Fruit fly (Drosophila melanogaster) whole organism, embryonic: ENCODE measurements around the gene SMC5.
A peak's percentile ranks its signal among the peaks of the same experiment; 100 is the strongest.

Source experiments
- Antp ChIP-seq: fragments of 200-800 bp; sonication (Bioruptor generic); optimal IDR thresholded peaks from 3 replicates; lab custom pipeline; 2016; ENCODE audit warnings: missing biosample characterization, missing genetic modification characterization
- Bgb ChIP-seq: fragments of 200-800 bp; sonication (Bioruptor generic); IDR thresholded peaks from 2 replicates; pipeline ENCODE4 v1.3.6; 2022; ENCODE audit warnings: missing biosample characterization, missing genetic modification characterization; ENCODE audit not compliant: partially characterized antibody
- C15 ChIP-seq: fragments of 200-800 bp; sonication (Bioruptor generic); IDR thresholded peaks from 3 replicates; pipeline ENCODE4 v1.3.6; 2022; ENCODE audit warnings: missing biosample characterization, missing genetic modification characterization
- CG10209 ChIP-seq: fragments of 200-800 bp; sonication (Bioruptor generic); optimal IDR thresholded peaks from 3 replicates; lab custom pipeline; 2017; ENCODE audit warnings: missing biosample characterization, mild to moderate bottlenecking, missing genetic modification characterization, missing genetic modification reagents
- CG10431 ChIP-seq: fragments of 200-800 bp; sonication (Bioruptor generic); optimal IDR thresholded peaks from 3 replicates; lab custom pipeline; 2018; ENCODE audit warnings: missing biosample characterization, mild to moderate bottlenecking, missing genetic modification characterization
- CG10959 ChIP-seq: fragments of 200-800 bp; sonication (Bioruptor generic); IDR thresholded peaks from 2 replicates; pipeline ENCODE4 v1.3.6; 2022; ENCODE audit warnings: missing biosample characterization, missing genetic modification characterization
- CG11456 ChIP-seq: fragments of 200-800 bp; sonication (Bioruptor generic); IDR thresholded peaks from 3 replicates; pipeline ENCODE4 v1.3.6; 2022; ENCODE audit warnings: missing biosample characterization, missing genetic modification characterization
- CG12236 ChIP-seq: fragments of 200-800 bp; sonication (Bioruptor generic); optimal IDR thresholded peaks from 2 replicates; lab custom pipeline; 2016; ENCODE audit warnings: missing biosample characterization, missing genetic modification characterization
- CG14965 ChIP-seq: fragments of 200-800 bp; sonication (Bioruptor generic); optimal IDR thresholded peaks from 2 replicates; lab custom pipeline; 2016; ENCODE audit warnings: missing biosample characterization, missing genetic modification characterization, borderline replicate concordance
- CG15073 ChIP-seq: fragments of 200-800 bp; sonication (Bioruptor generic); optimal IDR thresholded peaks from 2 replicates; lab custom pipeline; 2016; ENCODE audit warnings: missing biosample characterization, missing genetic modification characterization
- CG15514 ChIP-seq: fragments of 200-800 bp; sonication (Bioruptor generic); optimal IDR thresholded peaks from 3 replicates; lab custom pipeline; 2017; ENCODE audit warnings: missing biosample characterization, missing genetic modification characterization, mild to moderate bottlenecking, moderate library complexity, missing genetic modification reagents
- CG18476 ChIP-seq: fragments of 200-800 bp; sonication (Bioruptor generic); optimal IDR thresholded peaks from 2 replicates; lab custom pipeline; 2016; ENCODE audit warnings: missing biosample characterization, mild to moderate bottlenecking, missing genetic modification characterization
- CG2875 ChIP-seq: fragments of 200-800 bp; sonication (Bioruptor generic); optimal IDR thresholded peaks from 2 replicates; lab custom pipeline; 2017; ENCODE audit warnings: missing biosample characterization, mild to moderate bottlenecking, missing genetic modification characterization, missing genetic modification reagents
- CG3163 ChIP-seq: fragments of 200-800 bp; sonication (Bioruptor generic); optimal IDR thresholded peaks from 3 replicates; lab custom pipeline; 2016; ENCODE audit warnings: missing biosample characterization, missing genetic modification characterization
- CG32772 ChIP-seq: fragments of 200-800 bp; sonication (Bioruptor generic); IDR thresholded peaks from 2 replicates; pipeline ENCODE4 v1.3.6; 2022; ENCODE audit warnings: missing biosample characterization, missing genetic modification characterization
- CG34422 ChIP-seq: fragments of 200-800 bp; sonication (Bioruptor generic); IDR thresholded peaks from 3 replicates; pipeline ENCODE4 v1.3.6; 2022; ENCODE audit warnings: missing biosample characterization, missing genetic modification characterization
- CG5245 ChIP-seq: fragments of 200-800 bp; sonication (Bioruptor generic); optimal IDR thresholded peaks from 3 replicates; lab custom pipeline; 2016; ENCODE audit warnings: missing biosample characterization, missing genetic modification characterization
- CG7839 ChIP-seq: fragments of 200-800 bp; sonication (Bioruptor generic); optimal IDR thresholded peaks from 3 replicates; lab custom pipeline; 2018; ENCODE audit warnings: missing biosample characterization, mild to moderate bottlenecking, missing genetic modification characterization, moderate library complexity
- CG7963 ChIP-seq: fragments of 200-800 bp; sonication (Bioruptor generic); IDR thresholded peaks from 3 replicates; pipeline ENCODE4 v1.3.6; 2022; ENCODE audit warnings: missing biosample characterization, missing genetic modification characterization; ENCODE audit not compliant: partially characterized antibody
- CG9609 ChIP-seq: fragments of 200-800 bp; sonication (Bioruptor generic); optimal IDR thresholded peaks from 3 replicates; lab custom pipeline; 2016; ENCODE audit warnings: missing biosample characterization, missing genetic modification characterization
- Doc3 ChIP-seq: fragments of 200-800 bp; sonication (Bioruptor generic); IDR thresholded peaks from 3 replicates; pipeline ENCODE4 v1.3.6; 2022; ENCODE audit warnings: missing biosample characterization, missing genetic modification characterization; ENCODE audit not compliant: partially characterized antibody
- Dp ChIP-seq: fragments of 200-800 bp; sonication (Bioruptor generic); optimal IDR thresholded peaks from 2 replicates; lab custom pipeline; 2018; ENCODE audit warnings: missing biosample characterization, mild to moderate bottlenecking, missing genetic modification characterization, moderate library complexity
- Ets65A ChIP-seq: fragments of 200-800 bp; sonication (Bioruptor generic); peaks from one replicate; lab custom pipeline; 2016; ENCODE audit warnings: missing biosample characterization, missing genetic modification characterization
- Fer1 ChIP-seq: fragments of 200-800 bp; sonication (Bioruptor generic); optimal IDR thresholded peaks from 2 replicates; lab custom pipeline; 2017; ENCODE audit warnings: missing biosample characterization, mild to moderate bottlenecking, missing genetic modification characterization
- GATAe ChIP-seq: fragments of 200-800 bp; sonication (Bioruptor generic); conservative IDR thresholded peaks from 2 replicates; pipeline ENCODE4 v1.3.6; 2022; ENCODE audit warnings: missing biosample characterization, missing genetic modification characterization
- HHEX ChIP-seq: fragments of 200-800 bp; sonication (Bioruptor generic); optimal IDR thresholded peaks from 3 replicates; lab custom pipeline; 2017; ENCODE audit warnings: missing biosample characterization, mild to moderate bottlenecking, missing genetic modification characterization, missing genetic modification reagents
- Hr78 ChIP-seq, 2 experiments: fragments of 200-800 bp in 1 of 2; fragments of >200 bp in 1 of 2; sonication (Bioruptor generic) in 1 of 2; optimal IDR thresholded peaks; 2 replicates each; lab custom pipeline; 2017 to 2019; ENCODE audit warnings: missing biosample characterization in 2 of 2, missing genetic modification characterization in 2 of 2, mild to moderate bottlenecking in 1 of 2, moderate library complexity in 1 of 2
- NFAT ChIP-seq: fragments of 200-800 bp; sonication (Bioruptor generic); IDR thresholded peaks from 2 replicates; pipeline ENCODE4 v1.3.6; 2022; ENCODE audit warnings: missing biosample characterization, missing genetic modification characterization
- Neu2 ChIP-seq: fragments of 200-800 bp; sonication (Bioruptor generic); optimal IDR thresholded peaks from 3 replicates; lab custom pipeline; 2016; ENCODE audit warnings: missing biosample characterization, missing genetic modification characterization, borderline replicate concordance
- Nf-YB ChIP-seq: fragments of 200-800 bp; sonication (Bioruptor generic); optimal IDR thresholded peaks from 3 replicates; lab custom pipeline; 2019; ENCODE audit warnings: missing biosample characterization, mild to moderate bottlenecking, missing genetic modification characterization, moderate library complexity
- Ravus ChIP-seq: fragments of 200-800 bp; sonication (Bioruptor generic); IDR thresholded peaks from 2 replicates; pipeline ENCODE4 v1.3.6; 2022; ENCODE audit warnings: missing biosample characterization, missing genetic modification characterization
- TFAM ChIP-seq: fragments of 200-800 bp; sonication (Bioruptor generic); optimal IDR thresholded peaks from 2 replicates; lab custom pipeline; 2017; ENCODE audit warnings: missing biosample characterization, missing genetic modification characterization, inconsistent platforms
- br ChIP-seq: fragments of >200 bp; optimal IDR thresholded peaks from 2 replicates; lab custom pipeline; 2017
- bsh ChIP-seq, 2 experiments: fragments of 200-800 bp; sonication (Bioruptor generic); optimal IDR thresholded peaks; 2 replicates each; lab custom pipeline; 2017 to 2018; ENCODE audit warnings: mild to moderate bottlenecking in 2 of 2, missing biosample characterization in 2 of 2, missing genetic modification characterization in 2 of 2, moderate library complexity in 1 of 2
- cas ChIP-seq: fragments of 200-800 bp; sonication (Bioruptor generic); IDR thresholded peaks from 2 replicates; pipeline ENCODE4 v1.3.6; 2022; ENCODE audit warnings: missing biosample characterization, missing genetic modification characterization
- caup ChIP-seq: fragments of 200-800 bp; sonication (Bioruptor generic); optimal IDR thresholded peaks from 3 replicates; lab custom pipeline; 2017; ENCODE audit warnings: missing biosample characterization, mild to moderate bottlenecking, missing genetic modification characterization, moderate library complexity; ENCODE audit not compliant: severe bottlenecking
- crp ChIP-seq, 2 experiments: fragments of 200-800 bp; sonication (Bioruptor generic); optimal IDR thresholded peaks; 2 replicates in 1 of 2; 3 replicates in 1 of 2; lab custom pipeline; 2017; ENCODE audit warnings: missing biosample characterization in 2 of 2, missing genetic modification characterization in 2 of 2, mild to moderate bottlenecking in 1 of 2, moderate library complexity in 1 of 2
- dmrt99B ChIP-seq: fragments of 200-800 bp; sonication (Bioruptor generic); optimal IDR thresholded peaks from 2 replicates; lab custom pipeline; 2018; ENCODE audit warnings: missing biosample characterization, mild to moderate bottlenecking, missing genetic modification characterization, moderate library complexity
- jing ChIP-seq: fragments of 200-800 bp; sonication (Bioruptor generic); optimal IDR thresholded peaks from 2 replicates; lab custom pipeline; 2018; ENCODE audit warnings: missing biosample characterization, mild to moderate bottlenecking, missing genetic modification characterization
- lmd ChIP-seq: fragments of 200-800 bp; sonication (Bioruptor generic); IDR thresholded peaks from 2 replicates; pipeline ENCODE4 v1.3.6; 2022; ENCODE audit warnings: missing biosample characterization, missing genetic modification characterization
- oc ChIP-seq: fragments of 200-800 bp; sonication (Bioruptor generic); optimal IDR thresholded peaks from 2 replicates; lab custom pipeline; 2018; ENCODE audit warnings: missing biosample characterization, mild to moderate bottlenecking, missing genetic modification characterization, moderate library complexity
- org-1 ChIP-seq: fragments of 200-800 bp; sonication (Bioruptor generic); optimal IDR thresholded peaks from 2 replicates; lab custom pipeline; 2017; ENCODE audit warnings: missing biosample characterization, missing genetic modification characterization
- shn ChIP-seq: fragments of 200-800 bp; sonication (Bioruptor generic); optimal IDR thresholded peaks from 3 replicates; lab custom pipeline; 2016; ENCODE audit warnings: missing biosample characterization, missing genetic modification characterization
- sim ChIP-seq: fragments of 200-800 bp; sonication (Bioruptor generic); IDR thresholded peaks from 2 replicates; pipeline ENCODE4 v1.3.6; 2022; ENCODE audit warnings: missing biosample characterization, missing genetic modification characterization
- slp2 ChIP-seq: fragments of 200-800 bp; sonication (Bioruptor generic); optimal IDR thresholded peaks from 2 replicates; lab custom pipeline; 2016; ENCODE audit warnings: missing biosample characterization, missing genetic modification characterization
- wek ChIP-seq: fragments of 200-800 bp; sonication (Bioruptor generic); optimal IDR thresholded peaks from 3 replicates; lab custom pipeline; 2018; ENCODE audit warnings: missing biosample characterization, mild to moderate bottlenecking, missing genetic modification characterization, moderate library complexity
- wor ChIP-seq: fragments of 200-800 bp; sonication (Bioruptor generic); IDR thresholded peaks from 2 replicates; pipeline ENCODE4 v1.3.6; 2022; ENCODE audit warnings: missing biosample characterization, missing genetic modification characterization

The SMC5 gene

DNA sequence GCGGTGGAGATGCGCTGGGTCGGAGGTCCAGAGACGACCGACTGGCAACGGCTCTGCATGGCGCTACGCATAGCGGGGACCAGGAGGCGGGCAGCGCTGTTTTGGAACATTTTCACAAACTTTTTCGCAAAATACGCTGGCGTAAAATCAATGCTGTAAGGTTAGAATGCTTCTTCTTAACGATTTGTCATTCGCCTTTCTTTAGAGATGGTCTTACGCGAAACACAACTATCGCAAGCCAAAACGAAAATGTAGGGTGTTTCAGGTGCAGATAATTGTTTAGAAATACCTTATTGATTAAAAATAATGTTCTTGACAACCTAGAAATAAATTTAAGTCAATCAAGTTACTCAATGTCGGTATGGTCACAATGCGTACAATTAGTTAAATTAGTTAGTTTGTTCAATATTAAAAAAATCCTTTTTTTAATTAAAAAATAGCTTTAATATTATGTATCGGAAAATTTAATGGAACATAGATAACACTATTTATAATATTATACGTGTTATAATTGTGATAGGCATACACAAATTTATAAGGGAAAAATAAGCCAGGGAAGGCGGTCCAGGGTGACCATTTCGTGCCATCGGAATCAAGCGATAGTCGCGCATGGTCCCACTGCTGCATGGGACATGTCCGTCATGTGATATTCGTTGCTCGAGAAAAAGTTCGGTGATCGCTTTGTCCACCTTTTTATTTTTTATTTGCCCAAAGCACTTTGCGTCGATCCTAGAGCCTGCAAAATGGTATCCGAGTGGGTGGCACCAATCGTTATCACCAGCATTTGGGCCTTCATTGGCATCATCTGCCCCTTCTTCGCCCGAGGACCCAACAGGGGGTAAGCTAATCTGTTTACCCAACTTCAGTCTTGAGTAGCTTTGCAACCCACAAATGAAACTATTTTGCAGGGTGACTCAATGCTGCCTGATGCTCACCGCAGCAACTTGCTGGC, 29.5 kb upstream of the SMC5 start, which contains the start of the genes COX8 and VhaM9.7-b (continued):
- no peak for TF ChIP-seq bsh (GFP tag; optimal IDR thresholded peaks at IDR 0.05; lab: Kevin White, UChicago)
- peak; percentile 62; the same call in 1 of the 2 replicates for TF ChIP-seq lmd
- no peak; the same call in 1 of the 2 replicates for TF ChIP-seq CG32772
- TF ChIP-seq slp2 (GFP tag; lab: Kevin White, UChicago) = peak; percentile 2
- no peak for TF ChIP-seq sim (GFP tag; lab: Robert Waterston, UW)
- TF ChIP-seq dmrt99B (tag; lab: Kevin White, UChicago) = no peak
- TF ChIP-seq org-1 = no peak
- no peak; the same call in 2 of the 3 replicates for TF ChIP-seq CG11456 (GFP tag; lab: Robert Waterston, UW)
- no peak for TF ChIP-seq Nf-YB (GFP tag; lab: Kevin White, UChicago)
- TF ChIP-seq CG15514 = no peak
- TF ChIP-seq HHEX = no peak
- TF ChIP-seq cas (GFP tag; lab: Robert Waterston, UW) = no peak
- peak; percentile 96 for TF ChIP-seq Ets65A (GFP tag; lab: Kevin White, UChicago)
- TF ChIP-seq CG18476 (GFP tag; lab: Kevin White, UChicago) = peak; percentile 14
- TF ChIP-seq Ravus (GFP tag; lab: Robert Waterston, UW) = peak; percentile 1; the same call in 1 of the 2 replicates
- TF ChIP-seq CG9609 (GFP tag; lab: Kevin White, UChicago) = peak; percentile 25
- peak in 1 of 2 experiments; percentile 58 for TF ChIP-seq crp (GFP tag; optimal IDR thresholded peaks at IDR 0.05; lab: Kevin White, UChicago)
- no peak for TF ChIP-seq Fer1 (GFP tag; lab: Kevin White, UChicago)
- TF ChIP-seq wek (GFP tag; lab: Kevin White, UChicago) = no peak
- no peak for TF ChIP-seq caup (GFP tag; lab: Kevin White, UChicago)
- no peak for TF ChIP-seq CG7839
- TF ChIP-seq CG15073 (GFP tag; lab: Kevin White, UChicago) = no peak
- no peak for TF ChIP-seq C15 (GFP tag; lab: Robert Waterston, UW)
- TF ChIP-seq jing (GFP tag; lab: Kevin White, UChicago) = no peak
- no peak for TF ChIP-seq CG10209
- TF ChIP-seq oc (tag; lab: Kevin White, UChicago) = no peak
- no peak; the same call in 1 of the 2 replicates for TF ChIP-seq NFAT (GFP tag; lab: Robert Waterston, UW)
- TF ChIP-seq GATAe (GFP tag; lab: Robert Waterston, UW) = no peak
- peak; percentile 33; the same call in 1 of the 3 replicates for TF ChIP-seq CG7963 (GFP tag; lab: Robert Waterston, UW)
- no peak for TF ChIP-seq CG2875 (GFP tag; lab: Kevin White, UChicago)
- TF ChIP-seq Bgb (GFP tag; lab: Robert Waterston, UW) = peak; percentile 58
- no peak for TF ChIP-seq Dp (GFP tag; lab: Kevin White, UChicago)
- TF ChIP-seq CG14965 = no peak
- TF ChIP-seq CG12236 (GFP tag; lab: Kevin White, UChicago) = no peak
- TF ChIP-seq TFAM = no peak
- peak; percentile 66 for TF ChIP-seq Doc3
- no peak; the same call in 1 of the 2 replicates for TF ChIP-seq CG10959 (GFP tag; lab: Robert Waterston, UW)
- TF ChIP-seq CG5245 (GFP tag; lab: Kevin White, UChicago) = no peak
- no peak for TF ChIP-seq wor
- TF ChIP-seq Neu2 (GFP tag; lab: Kevin White, UChicago) = no peak
- TF ChIP-seq Antp (GFP tag; lab: Kevin White, UChicago) = peak; percentile 46
- no peak for TF ChIP-seq CG10431 (GFP tag; lab: Kevin White, UChicago)
- peak; percentile 20 for TF ChIP-seq CG3163 (GFP tag; lab: Kevin White, UChicago)
- TF ChIP-seq br (lab: Kevin White, UChicago) = no peak
- TF ChIP-seq Hr78 (GFP tag; optimal IDR thresholded peaks at IDR 0.05; lab: Kevin White, UChicago) = no peak
- peak; percentile 66 for TF ChIP-seq CG34422
- TF ChIP-seq shn (GFP tag; lab: Kevin White, UChicago) = peak; percentile 52
